Worm (Caenorhabditis elegans) whole organism, early embryonic: ENCODE data around the gene grl-23.

Experiments
- B0310.2 ChIP-seq: sonication (generic microtip); optimal IDR thresholded peaks from 2 replicates; lab custom pipeline; 2016; ENCODE audit warnings: mild to moderate bottlenecking, missing genetic modification characterization, missing compliant biosample characterization
- ama-1 ChIP-seq: fragments of 150-350 bp; optimal IDR thresholded peaks from 2 replicates; lab custom pipeline; 2014
- ceh-36 ChIP-seq: sonication (generic microtip); optimal IDR thresholded peaks from 2 replicates; lab custom pipeline; 2016; ENCODE audit warnings: missing genetic modification characterization, inconsistent platforms, missing compliant biosample characterization
- flt-1 ChIP-seq: fragments of 200-800 bp; sonication (Bioruptor generic); IDR thresholded peaks from 2 replicates; pipeline ENCODE4 v1.3.6; 2022; ENCODE audit warnings: missing genetic modification characterization, missing compliant biosample characterization
- hmbx-1 ChIP-seq: sonication (generic microtip); optimal IDR thresholded peaks from 2 replicates; lab custom pipeline; 2016; ENCODE audit warnings: mild to moderate bottlenecking, missing genetic modification characterization, missing compliant biosample characterization
- hmg-4 ChIP-seq: fragments of 200-800 bp; sonication (Bioruptor generic); optimal IDR thresholded peaks from 2 replicates; lab custom pipeline; 2018; ENCODE audit warnings: mild to moderate bottlenecking, missing genetic modification characterization, missing compliant biosample characterization
- hnd-1 ChIP-seq: sonication (generic microtip); optimal IDR thresholded peaks from 2 replicates; lab custom pipeline; 2016; ENCODE audit warnings: missing genetic modification characterization, missing compliant biosample characterization
- pes-1 ChIP-seq: fragments of 200-800 bp; sonication (Bioruptor generic); IDR thresholded peaks from 2 replicates; pipeline ENCODE4 v1.3.6; 2022; ENCODE audit warnings: missing genetic modification reagents, missing genetic modification characterization, missing compliant biosample characterization
- scrt-1 ChIP-seq: fragments of 200-800 bp; sonication (Bioruptor generic); IDR thresholded peaks from 2 replicates; pipeline ENCODE4 v1.3.6; 2022; ENCODE audit warnings: missing genetic modification characterization, missing compliant biosample characterization
- tra-4 ChIP-seq: sonication (generic microtip); optimal IDR thresholded peaks from 2 replicates; lab custom pipeline; 2017; ENCODE audit warnings: missing genetic modification characterization, missing compliant biosample characterization

DNA sequence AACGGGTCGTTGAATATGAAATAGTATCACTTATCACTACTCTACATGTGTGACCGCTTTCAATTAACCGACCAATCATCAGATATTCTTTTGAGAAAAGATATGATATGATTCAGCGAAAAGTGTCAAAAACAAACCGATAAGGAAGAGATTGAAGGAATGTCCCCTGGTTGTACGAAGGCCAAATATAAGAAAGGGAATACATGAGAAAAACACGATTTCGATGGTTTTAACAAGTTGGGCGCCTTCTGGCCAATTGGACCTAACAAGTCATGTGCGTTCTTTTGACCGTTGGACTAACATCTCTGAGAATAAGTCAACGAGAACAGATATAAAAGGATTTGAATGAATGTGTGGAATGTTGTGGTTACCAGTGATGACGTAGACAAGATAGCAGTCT lies 20.8 kb downstream of the grl-23 start:
- TF ChIP-seq hnd-1 (tag; lab: Kevin White, UChicago) (no peak), B0310.2 (tag; lab: Kevin White, UChicago) (no peak), flt-1 (GFP tag; lab: Robert Waterston, UW) (no peak), ama-1 (lab: Kevin White, UChicago) (no peak), pes-1 (GFP tag; lab: Robert Waterston, UW) (no peak), tra-4 (no peak), hmg-4 (GFP tag; lab: Kevin White, UChicago) (no peak), ceh-36 (tag; lab: Kevin White, UChicago) (no peak), scrt-1 (GFP tag; lab: Robert Waterston, UW) (no peak), hmbx-1 (tag; lab: Kevin White, UChicago) (no peak)
